Worm (Caenorhabditis elegans) whole organism, young adult: ENCODE measurements around the gene C03B1.9.
A peak's percentile ranks its signal among the peaks of the same experiment; 100 is the strongest.

ENCODE experiments used
- B0035.1 ChIP-seq: sonication (generic microtip); optimal IDR thresholded peaks from 2 replicates; lab custom pipeline; 2016; ENCODE audit warnings: missing genetic modification characterization, mild to moderate bottlenecking, missing compliant biosample characterization, missing genotype, missing genetic modification reagents
- B0261.1 ChIP-seq: sonication (generic microtip); optimal IDR thresholded peaks from 2 replicates; lab custom pipeline; 2016; ENCODE audit warnings: mild to moderate bottlenecking, missing genetic modification characterization, moderate library complexity, missing compliant biosample characterization
- D2030.7 ChIP-seq: fragments of 200-800 bp; sonication (Bioruptor generic); IDR thresholded peaks from 2 replicates; pipeline ENCODE4 v1.3.6; 2022; ENCODE audit warnings: missing genetic modification reagents, missing genetic modification characterization, missing compliant biosample characterization
- F23B12.7 ChIP-seq: sonication (generic microtip); optimal IDR thresholded peaks from 2 replicates; lab custom pipeline; 2017; ENCODE audit warnings: missing genetic modification characterization, mild to moderate bottlenecking, missing compliant biosample characterization, antibody characterized with exemption, moderate library complexity; ENCODE audit not compliant: insufficient read depth
- F33H1.4 ChIP-seq: fragments of 200-800 bp; sonication (Bioruptor generic); IDR thresholded peaks from 2 replicates; pipeline ENCODE4 v1.3.6; 2022; ENCODE audit warnings: missing genetic modification reagents, missing genetic modification characterization, missing compliant biosample characterization
- F55B11.4 ChIP-seq: sonication (generic microtip); optimal IDR thresholded peaks from 2 replicates; lab custom pipeline; 2016; ENCODE audit warnings: missing compliant biosample characterization, missing genetic modification characterization, borderline replicate concordance; ENCODE audit not compliant: insufficient read depth
- F57A8.1 ChIP-seq: fragments of 200-800 bp; sonication (Bioruptor generic); optimal IDR thresholded peaks from 2 replicates; lab custom pipeline; 2018; ENCODE audit warnings: mild to moderate bottlenecking, missing genetic modification characterization, moderate library complexity, missing compliant biosample characterization
- F57C9.4 ChIP-seq: sonication (generic microtip); optimal IDR thresholded peaks from 2 replicates; lab custom pipeline; 2017; ENCODE audit warnings: mild to moderate bottlenecking, missing genetic modification characterization, missing compliant biosample characterization
- K11D2.4 ChIP-seq: fragments of 200-800 bp; sonication (Bioruptor generic); IDR thresholded peaks from 2 replicates; pipeline ENCODE4 v1.3.6; 2022; ENCODE audit warnings: missing genetic modification reagents, missing genetic modification characterization, missing compliant biosample characterization
- K12H6.12 ChIP-seq: fragments of 200-800 bp; sonication (Bioruptor generic); optimal IDR thresholded peaks from 2 replicates; lab custom pipeline; 2018; ENCODE audit warnings: mild to moderate bottlenecking, missing genetic modification characterization, missing compliant biosample characterization
- T26A5.8 ChIP-seq: sonication (generic microtip); optimal IDR thresholded peaks from 2 replicates; lab custom pipeline; 2016; ENCODE audit warnings: missing genetic modification characterization, missing compliant biosample characterization
- ama-1 ChIP-seq, 3 experiments: fragments of 150-350 bp in 1 of 3; sonication (generic microtip) in 2 of 3; optimal IDR thresholded peaks; 2 replicates each; lab custom pipeline; 2014 to 2018; ENCODE audit warnings: missing biosample characterization in 2 of 3, missing genetic modification characterization in 2 of 3, missing genetic modification reagents in 2 of 3
- athp-1 ChIP-seq: sonication (generic microtip); optimal IDR thresholded peaks from 2 replicates; lab custom pipeline; 2017; ENCODE audit warnings: mild to moderate bottlenecking, missing genetic modification characterization, missing compliant biosample characterization
- cebp-2 ChIP-seq: fragments of 200-800 bp; sonication (Bioruptor generic); IDR thresholded peaks from 2 replicates; pipeline ENCODE4 v1.3.6; 2022; ENCODE audit warnings: missing genetic modification characterization, missing compliant biosample characterization
- ceh-27 ChIP-seq: fragments of 200-800 bp; sonication (Bioruptor generic); optimal IDR thresholded peaks from 2 replicates; lab custom pipeline; 2018; ENCODE audit warnings: mild to moderate bottlenecking, missing genetic modification characterization, moderate library complexity, missing compliant biosample characterization
- ceh-40 ChIP-seq: fragments of 200-800 bp; sonication (Bioruptor generic); IDR thresholded peaks from 2 replicates; pipeline ENCODE4 v1.3.6; 2022; ENCODE audit warnings: missing genetic modification characterization, missing compliant biosample characterization
- die-1 ChIP-seq: sonication (generic microtip); optimal IDR thresholded peaks from 2 replicates; lab custom pipeline; 2016; ENCODE audit warnings: missing genotype, mild to moderate bottlenecking, missing genetic modification characterization, missing compliant biosample characterization
- egl-18 ChIP-seq: fragments of 200-800 bp; sonication (Bioruptor generic); IDR thresholded peaks from 2 replicates; pipeline ENCODE4 v1.3.6; 2022; ENCODE audit warnings: missing genetic modification reagents, missing genetic modification characterization, missing compliant biosample characterization
- egrh-3 ChIP-seq: fragments of 200-800 bp; sonication (Bioruptor generic); IDR thresholded peaks from 2 replicates; pipeline ENCODE4 v1.3.6; 2022; ENCODE audit warnings: missing genetic modification reagents, missing genetic modification characterization, missing compliant biosample characterization
- ekl-4 ChIP-seq: fragments of 200-800 bp; sonication (Bioruptor generic); IDR thresholded peaks from 2 replicates; pipeline ENCODE4 v1.3.6; 2022; ENCODE audit warnings: missing genetic modification reagents, missing genetic modification characterization, missing compliant biosample characterization
- ets-4 ChIP-seq: fragments of 200-800 bp; sonication (Bioruptor generic); optimal IDR thresholded peaks from 2 replicates; lab custom pipeline; 2018; ENCODE audit warnings: mild to moderate bottlenecking, missing genetic modification characterization, missing compliant biosample characterization
- fkh-3 ChIP-seq: sonication (generic microtip); optimal IDR thresholded peaks from 2 replicates; lab custom pipeline; 2016; ENCODE audit warnings: mild to moderate bottlenecking, missing genetic modification characterization, missing compliant biosample characterization
- gei-17 ChIP-seq: fragments of 200-800 bp; sonication (Bioruptor generic); optimal IDR thresholded peaks from 2 replicates; lab custom pipeline; 2018; ENCODE audit warnings: mild to moderate bottlenecking, missing genetic modification characterization, missing compliant biosample characterization
- him-1 ChIP-seq: sonication (generic microtip); optimal IDR thresholded peaks from 2 replicates; lab custom pipeline; 2016; ENCODE audit warnings: missing genotype, missing genetic modification reagents, missing genetic modification characterization, missing compliant biosample characterization
- hmg-20 ChIP-seq: fragments of 200-800 bp; sonication (Bioruptor generic); IDR thresholded peaks from 2 replicates; pipeline ENCODE4 v1.3.6; 2022; ENCODE audit warnings: missing genetic modification reagents, missing genetic modification characterization, missing compliant biosample characterization
- lsl-1 ChIP-seq: fragments of 200-800 bp; sonication (Bioruptor generic); optimal IDR thresholded peaks from 2 replicates; lab custom pipeline; 2018; ENCODE audit warnings: mild to moderate bottlenecking, missing genetic modification characterization, moderate library complexity, missing compliant biosample characterization
- madf-8 ChIP-seq: fragments of 200-800 bp; sonication (Bioruptor generic); conservative IDR thresholded peaks from 2 replicates; pipeline ENCODE4 v1.3.6; 2022; ENCODE audit warnings: missing genetic modification reagents, missing genetic modification characterization, missing compliant biosample characterization
- mes-4 ChIP-seq: sonication (generic microtip); optimal IDR thresholded peaks from 2 replicates; lab custom pipeline; 2016; ENCODE audit warnings: missing genotype, missing genetic modification characterization, missing compliant biosample characterization
- nhr-120 ChIP-seq: fragments of 200-800 bp; sonication (Bioruptor generic); IDR thresholded peaks from 2 replicates; pipeline ENCODE4 v1.3.6; 2022; ENCODE audit warnings: missing genetic modification characterization, missing compliant biosample characterization
- nhr-179 ChIP-seq: sonication (generic microtip); optimal IDR thresholded peaks from 2 replicates; lab custom pipeline; 2016; ENCODE audit warnings: mild to moderate bottlenecking, missing genetic modification characterization, missing compliant biosample characterization
- nhr-90 ChIP-seq: sonication (generic microtip); optimal IDR thresholded peaks from 2 replicates; lab custom pipeline; 2016; ENCODE audit warnings: missing genotype, mild to moderate bottlenecking, missing genetic modification characterization, missing compliant biosample characterization
- rcor-1 ChIP-seq: fragments of 200-800 bp; sonication (Bioruptor generic); IDR thresholded peaks from 2 replicates; pipeline ENCODE4 v1.3.6; 2022; ENCODE audit warnings: missing genetic modification reagents, missing genetic modification characterization, missing compliant biosample characterization
- rec-8 ChIP-seq, 2 experiments: sonication (generic microtip); optimal IDR thresholded peaks; 2 replicates each; lab custom pipeline; 2016; ENCODE audit warnings: mild to moderate bottlenecking in 2 of 2, missing genetic modification characterization in 2 of 2, missing genetic modification reagents in 2 of 2, missing genotype in 2 of 2, missing biosample characterization in 1 of 2, missing compliant biosample characterization in 1 of 2, moderate library complexity in 1 of 2
- repo-1 ChIP-seq: sonication (generic microtip); optimal IDR thresholded peaks from 2 replicates; lab custom pipeline; 2017; ENCODE audit warnings: mild to moderate bottlenecking, missing genetic modification characterization, missing compliant biosample characterization
- rpc-1 ChIP-seq, 2 experiments: fragments of 150-350 bp in 1 of 2; sonication (generic microtip) in 1 of 2; optimal IDR thresholded peaks; 2 replicates each; lab custom pipeline; 2014 to 2018; ENCODE audit warnings: missing biosample characterization in 1 of 2, missing genetic modification characterization in 1 of 2, missing genetic modification reagents in 1 of 2, missing genotype in 1 of 2
- sdz-38 ChIP-seq: sonication (generic microtip); optimal IDR thresholded peaks from 2 replicates; lab custom pipeline; 2016; ENCODE audit warnings: missing genotype, missing genetic modification characterization, missing compliant biosample characterization
- sptf-2 ChIP-seq: fragments of 200-800 bp; sonication (Bioruptor generic); optimal IDR thresholded peaks from 2 replicates; lab custom pipeline; 2018; ENCODE audit warnings: mild to moderate bottlenecking, missing genetic modification characterization, missing compliant biosample characterization
- tbx-9 ChIP-seq: sonication (generic microtip); optimal IDR thresholded peaks from 2 replicates; lab custom pipeline; 2016; ENCODE audit warnings: borderline replicate concordance, missing genetic modification characterization, inconsistent platforms, missing compliant biosample characterization
- tlf-1 ChIP-seq: fragments of 200-800 bp; sonication (Bioruptor generic); optimal IDR thresholded peaks from 2 replicates; lab custom pipeline; 2018; ENCODE audit warnings: mild to moderate bottlenecking, missing genetic modification characterization, missing compliant biosample characterization
- unc-130 ChIP-seq: sonication (generic microtip); optimal IDR thresholded peaks from 2 replicates; lab custom pipeline; 2016; ENCODE audit warnings: missing genetic modification reagents, missing genetic modification characterization, missing compliant biosample characterization
- unc-62 ChIP-seq: fragments of 150-350 bp; optimal IDR thresholded peaks from 2 replicates; lab custom pipeline; 2014; ENCODE audit warnings: missing biosample characterization, missing genetic modification reagents, missing genetic modification characterization
- zim-3 ChIP-seq: sonication (generic microtip); optimal IDR thresholded peaks from 2 replicates; lab custom pipeline; 2017; ENCODE audit warnings: mild to moderate bottlenecking, missing genetic modification characterization, moderate library complexity, missing compliant biosample characterization
- ztf-22 ChIP-seq: fragments of 200-800 bp; sonication (Bioruptor generic); optimal IDR thresholded peaks from 2 replicates; lab custom pipeline; 2018; ENCODE audit warnings: mild to moderate bottlenecking, missing genetic modification characterization, moderate library complexity, missing compliant biosample characterization
- ztf-25 ChIP-seq: fragments of 200-800 bp; sonication (Bioruptor generic); IDR thresholded peaks from 2 replicates; pipeline ENCODE4 v1.3.6; 2022; ENCODE audit warnings: missing genetic modification reagents, missing genetic modification characterization, missing compliant biosample characterization
- ztf-26 ChIP-seq: sonication (generic microtip); optimal IDR thresholded peaks from 2 replicates; lab custom pipeline; 2017; ENCODE audit warnings: missing genetic modification characterization, missing compliant biosample characterization
- ztf-6 ChIP-seq: fragments of 200-800 bp; sonication (Bioruptor generic); IDR thresholded peaks from 2 replicates; pipeline ENCODE4 v1.3.6; 2022; ENCODE audit warnings: missing genetic modification reagents, missing genetic modification characterization, missing compliant biosample characterization

Gene C03B1.9

DNA sequence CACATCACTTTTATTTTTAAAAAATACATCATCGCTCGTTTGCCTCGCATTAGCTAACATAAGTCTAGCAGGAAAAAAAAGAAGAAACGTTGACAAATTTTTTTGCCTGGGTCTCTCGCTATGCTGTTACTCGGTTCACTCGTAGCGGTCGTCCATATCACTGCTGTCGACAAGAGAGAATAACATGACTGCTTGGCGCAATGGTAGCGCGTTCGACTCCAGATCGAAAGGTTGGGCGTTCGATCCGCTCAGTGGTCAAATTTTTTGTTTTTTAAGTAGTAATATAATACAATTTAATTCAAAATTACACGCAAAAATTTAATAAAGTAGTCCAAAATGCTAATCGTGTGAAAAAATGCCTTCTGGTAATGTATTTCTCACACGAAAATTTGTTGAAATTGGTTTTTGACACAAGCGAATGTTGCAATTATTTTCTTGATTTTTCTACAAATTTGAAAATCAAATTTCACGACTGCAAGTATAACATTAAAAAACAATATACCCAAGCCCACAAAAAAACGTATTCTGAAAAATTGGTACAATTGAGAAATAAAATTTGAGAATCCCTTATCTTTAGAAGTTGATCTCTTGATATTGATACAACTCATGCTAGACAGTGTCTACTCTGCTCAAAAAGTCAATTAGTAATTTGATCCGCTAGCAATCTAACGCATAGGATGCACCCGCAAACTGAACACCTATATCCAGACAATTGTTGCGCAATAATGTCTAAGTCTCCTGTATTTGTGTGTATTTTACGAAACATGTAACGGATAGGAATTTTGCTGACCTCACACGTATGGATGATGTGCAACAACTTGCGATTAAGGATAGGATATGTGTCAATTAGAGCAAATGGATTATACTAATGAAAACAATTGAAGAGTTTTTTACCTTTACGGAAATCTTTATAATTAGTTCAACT, 24.5 kb upstream of the C03B1.9 start:
- no peak for TF ChIP-seq sdz-38
- no peak for TF ChIP-seq tlf-1 (GFP tag; lab: Kevin White, UChicago)
- TF ChIP-seq nhr-120 (GFP tag; lab: Robert Waterston, UW) = 0 out of 2 replicates have a peak, but pooled peaks have one; percentile 65
- TF ChIP-seq sptf-2 (GFP tag; lab: Kevin White, UChicago) = peak; percentile 41
- TF ChIP-seq repo-1 (tag; lab: Kevin White, UChicago) = peak; percentile 56
- TF ChIP-seq ztf-22 (GFP tag; lab: Kevin White, UChicago) = peak; percentile 32
- TF ChIP-seq unc-62 (GFP tag; lab: Kevin White, UChicago) = no peak
- peak; percentile 6 for TF ChIP-seq athp-1 (tag; lab: Kevin White, UChicago)
- peak; percentile 66 for TF ChIP-seq T26A5.8 (tag; lab: Kevin White, UChicago)
- 0 out of 2 replicates have a peak, but pooled peaks have one; percentile 55 for TF ChIP-seq ztf-25 (GFP tag; lab: Robert Waterston, UW)
- TF ChIP-seq hmg-20 = no peak
- TF ChIP-seq D2030.7 (GFP tag; lab: Robert Waterston, UW) = peak; percentile 66
- peak; percentile 93 for TF ChIP-seq him-1 (tag; lab: Kevin White, UChicago)
- TF ChIP-seq B0261.1 (tag; lab: Kevin White, UChicago) = peak; percentile 97
- peak; percentile 69 for TF ChIP-seq zim-3 (tag; lab: Kevin White, UChicago)
- peak; percentile 47 for TF ChIP-seq K12H6.12 (tag; lab: Kevin White, UChicago)
- peak; percentile 28 for TF ChIP-seq gei-17
- TF ChIP-seq die-1 = peak; percentile 80
- no peak for TF ChIP-seq ets-4 (GFP tag; lab: Kevin White, UChicago)
- TF ChIP-seq egrh-3 = no peak
- no peak for TF ChIP-seq egl-18 (GFP tag; lab: Robert Waterston, UW)
- peak; percentile 59 for TF ChIP-seq mes-4 (tag; lab: Kevin White, UChicago)
- no peak for TF ChIP-seq F57C9.4 (tag; lab: Kevin White, UChicago)
- TF ChIP-seq cebp-2 (GFP tag; lab: Robert Waterston, UW) = no peak
- peak; percentile 81 for TF ChIP-seq nhr-90 (tag; lab: Kevin White, UChicago)
- peak; percentile 47 for TF ChIP-seq ceh-27 (GFP tag; lab: Kevin White, UChicago)
- no peak for TF ChIP-seq F33H1.4 (GFP tag; lab: Robert Waterston, UW)
- TF ChIP-seq F55B11.4 (tag; lab: Kevin White, UChicago) = no peak
- peak; percentile 62 for TF ChIP-seq B0035.1 (tag; lab: Kevin White, UChicago)
- TF ChIP-seq rpc-1 (optimal IDR thresholded peaks at IDR 0.05; lab: Kevin White, UChicago) = peak; percentile 89
- peak; percentile 95 for TF ChIP-seq rpc-1 (tag; optimal IDR thresholded peaks at IDR 0.05; lab: Kevin White, UChicago)
- TF ChIP-seq lsl-1 = no peak
- TF ChIP-seq unc-130 (GFP tag; lab: Kevin White, UChicago) = no peak
- TF ChIP-seq madf-8 (GFP tag; lab: Robert Waterston, UW) = no peak
- TF ChIP-seq fkh-3 = peak; percentile 36
- TF ChIP-seq F23B12.7 (tag; lab: Kevin White, UChicago) = peak; percentile 85
- TF ChIP-seq rec-8 (tag; optimal IDR thresholded peaks at IDR 0.05; lab: Kevin White, UChicago) = peak; percentile 40 to 76
- TF ChIP-seq ceh-40 (GFP tag; lab: Robert Waterston, UW) = peak; percentile 72; the same call in 1 of the 2 replicates
- TF ChIP-seq ekl-4 (GFP tag; lab: Robert Waterston, UW) = 0 out of 2 replicates have a peak, but pooled peaks have one; percentile 27
- TF ChIP-seq ztf-26 (tag; lab: Kevin White, UChicago) = peak; percentile 57
- peak; percentile 53 for TF ChIP-seq rcor-1
- TF ChIP-seq ama-1 (optimal IDR thresholded peaks at IDR 0.05; lab: Kevin White, UChicago) = no peak
- peak in 1 of 2 experiments; percentile 78 for TF ChIP-seq ama-1 (GFP tag; optimal IDR thresholded peaks at IDR 0.05; lab: Kevin White, UChicago)
- peak; percentile 13 for TF ChIP-seq tbx-9
- no peak for TF ChIP-seq ztf-6 (GFP tag; lab: Robert Waterston, UW)
- TF ChIP-seq nhr-179 (tag; lab: Kevin White, UChicago) = peak; percentile 58
- 0 out of 2 replicates have a peak, but pooled peaks have one; percentile 26 for TF ChIP-seq K11D2.4
- no peak for TF ChIP-seq F57A8.1 (GFP tag; lab: Kevin White, UChicago)
